Fruit fly (Drosophila melanogaster): ENCODE results near the gene Sms.

Sms gene

DNA sequence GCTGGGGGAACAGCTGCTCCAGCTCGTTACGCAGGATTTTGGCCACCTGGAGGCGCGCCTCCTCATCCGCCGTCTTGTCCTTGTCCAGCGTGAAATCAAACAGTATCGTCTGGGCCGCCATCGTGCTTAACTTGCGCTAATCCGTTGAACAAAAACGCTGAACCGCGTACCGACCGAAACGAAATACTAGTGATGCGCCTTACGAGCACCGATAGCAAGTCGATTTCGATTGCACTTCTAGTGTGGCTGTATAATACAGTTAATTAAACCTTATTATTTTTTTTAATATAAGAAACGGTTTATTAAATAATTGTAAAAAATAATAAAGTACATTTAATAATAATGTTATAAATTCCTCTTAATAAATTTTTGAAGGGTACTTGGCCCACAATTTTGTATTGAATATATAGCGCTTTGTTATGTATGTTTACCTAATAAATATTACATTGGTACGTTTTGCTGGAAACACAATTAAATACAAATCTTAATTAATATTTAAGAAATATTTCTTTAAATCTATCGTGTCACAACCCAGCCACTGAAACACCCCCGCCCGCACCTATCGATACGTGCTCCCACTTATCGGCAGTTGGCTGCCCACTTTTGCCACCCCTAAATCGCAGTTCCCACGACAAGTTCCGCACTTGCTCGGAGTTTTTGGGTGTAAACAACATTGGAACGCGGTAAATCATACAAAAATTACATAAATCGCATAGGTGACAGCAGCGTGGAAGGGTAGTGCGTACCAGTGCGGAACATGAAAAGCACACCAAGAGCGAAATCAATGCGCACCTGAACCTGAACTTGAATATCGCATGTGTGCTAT lies at the start of gene Sms, which contains the start of gene INPP5E (continued):
- TF ChIP-seq lola (GFP tag; optimal IDR thresholded peaks at IDR 0.05) (peak in 1 of 3 experiments; percentile 59), MBD-R2 (GFP tag; IDR thresholded peaks at IDR 0.05) (peak; percentile 26), nerfin-2 (GFP tag; IDR thresholded peaks at IDR 0.05; ENCODE audit: partially characterized antibody) (peak; percentile 84), pum (GFP tag; optimal IDR thresholded peaks at IDR 0.05) (peak; percentile 3), bowl (GFP tag; IDR thresholded peaks at IDR 0.05) (no peak), CG18011 (GFP tag; optimal IDR thresholded peaks at IDR 0.05) (peak; percentile 34), Drgx (GFP tag; IDR thresholded peaks at IDR 0.05) (no peak), Sry-β (GFP tag; optimal IDR thresholded peaks at IDR 0.05) (no peak), CG13424 (tag; optimal IDR thresholded peaks at IDR 0.05) (peak; percentile 69), prd (optimal IDR thresholded peaks at IDR 0.05) (no peak), prd (GFP tag; IDR thresholded peaks at IDR 0.05) (peak; percentile 63; the same call in 1 of the 3 replicates), gem (tag; optimal IDR thresholded peaks at IDR 0.05) (peak; percentile 76), Fer2 (tag; optimal IDR thresholded peaks at IDR 0.05) (no peak), CG4707 (GFP tag; optimal IDR thresholded peaks at IDR 0.05) (no peak), CG7928 (GFP tag; optimal IDR thresholded peaks at IDR 0.05) (peak; percentile 35), CrebB (tag; optimal IDR thresholded peaks at IDR 0.05) (no peak), CG11695 (GFP tag; IDR thresholded peaks at IDR 0.05) (0 out of 3 replicates have a peak, but pooled peaks have one; percentile 10), CG11696 (GFP tag; IDR thresholded peaks at IDR 0.05) (0 out of 2 replicates have a peak, but pooled peaks have one; percentile 8), Camta (GFP tag; optimal IDR thresholded peaks at IDR 0.05) (no peak), otp (GFP tag; IDR thresholded peaks at IDR 0.05) (0 out of 3 replicates have a peak, but pooled peaks have one; percentile 43), Xbp1 (GFP tag; optimal IDR thresholded peaks at IDR 0.05) (peak; percentile 73), CG9727 (GFP tag; optimal IDR thresholded peaks at IDR 0.05) (peak; percentile 73), dmrt11E (tag; optimal IDR thresholded peaks at IDR 0.05) (peak; percentile 72), Oli (tag; optimal IDR thresholded peaks at IDR 0.05) (peak; percentile 40), nerfin-1 (tag; optimal IDR thresholded peaks at IDR 0.05) (no peak), CG16813 (GFP tag; IDR thresholded peaks at IDR 0.05; ENCODE audit: partially characterized antibody) (peak; percentile 90), CG14710 (tag; optimal IDR thresholded peaks at IDR 0.05) (peak; percentile 83), CG5245 (GFP tag; optimal IDR thresholded peaks at IDR 0.05) (no peak), nau (GFP tag; optimal IDR thresholded peaks at IDR 0.05) (no peak), CG3838 (GFP tag; optimal IDR thresholded peaks at IDR 0.05) (no peak), Rx (GFP tag; IDR thresholded peaks at IDR 0.05) (no peak), CG12219 (GFP tag; optimal IDR thresholded peaks at IDR 0.05) (no peak), NC2β (GFP tag; optimal IDR thresholded peaks at IDR 0.05) (no peak), ewg (GFP tag; optimal IDR thresholded peaks at IDR 0.05) (peak; percentile 14), CG12659 (GFP tag; optimal IDR thresholded peaks at IDR 0.05) (peak; percentile 80), CHES-1-like (GFP tag; optimal IDR thresholded peaks at IDR 0.05) (peak; percentile 16), C15 (GFP tag; IDR thresholded peaks at IDR 0.05) (0 out of 3 replicates have a peak, but pooled peaks have one; percentile 35), tap (tag; optimal IDR thresholded peaks at IDR 0.05) (peak; percentile 32), br (optimal IDR thresholded peaks at IDR 0.05) (no peak), al (GFP tag; IDR thresholded peaks at IDR 0.05) (peak; percentile 60), CoRest (tag; optimal IDR thresholded peaks at IDR 0.05) (peak; percentile 78), CG9797 (GFP tag; optimal IDR thresholded peaks at IDR 0.05) (peak; percentile 57), Kr (GFP tag; optimal IDR thresholded peaks at IDR 0.05) (no peak), da (GFP tag; optimal IDR thresholded peaks at IDR 0.05) (no peak), CG11504 (tag; optimal IDR thresholded peaks at IDR 0.05) (peak; percentile 67), CG17328 (GFP tag; IDR thresholded peaks at IDR 0.05) (no peak), crol (GFP tag; IDR thresholded peaks at IDR 0.05) (peak; percentile 97), Blimp-1 (GFP tag; optimal IDR thresholded peaks at IDR 0.05) (no peak)

All from whole organism, embryonic.